Worm (Caenorhabditis elegans) whole organism, young adult: ENCODE data around the gene rev-3.
A peak's percentile ranks its signal among the peaks of the same experiment; 100 is the strongest.

Source experiments
- F23B12.7 ChIP-seq: sonication (generic microtip); optimal IDR thresholded peaks from 2 replicates; lab custom pipeline; 2017; ENCODE audit warnings: missing genetic modification characterization, mild to moderate bottlenecking, missing compliant biosample characterization, antibody characterized with exemption, moderate library complexity; ENCODE audit not compliant: insufficient read depth
- F39B2.1 ChIP-seq: fragments of 200-800 bp; sonication (Bioruptor generic); IDR thresholded peaks from 2 replicates; pipeline ENCODE4 v1.3.6; 2022; ENCODE audit warnings: missing genetic modification reagents, missing genetic modification characterization, missing compliant biosample characterization
- F49E8.2 ChIP-seq: sonication (generic microtip); optimal IDR thresholded peaks from 3 replicates; lab custom pipeline; 2017; ENCODE audit warnings: missing genetic modification characterization, mild to moderate bottlenecking, missing compliant biosample characterization, antibody characterized with exemption, moderate library complexity; ENCODE audit not compliant: insufficient read depth
- F57C9.4 ChIP-seq: sonication (generic microtip); optimal IDR thresholded peaks from 2 replicates; lab custom pipeline; 2017; ENCODE audit warnings: mild to moderate bottlenecking, missing genetic modification characterization, missing compliant biosample characterization
- Y95B8A.8 ChIP-seq: fragments of 200-800 bp; sonication (Bioruptor generic); IDR thresholded peaks from 2 replicates; pipeline ENCODE4 v1.3.6; 2022; ENCODE audit warnings: missing genetic modification reagents, missing genetic modification characterization, missing compliant biosample characterization
- ZK185.1 ChIP-seq: sonication (generic microtip); optimal IDR thresholded peaks from 2 replicates; lab custom pipeline; 2016; ENCODE audit warnings: mild to moderate bottlenecking, missing genetic modification characterization, missing compliant biosample characterization; ENCODE audit not compliant: poor library complexity, severe bottlenecking
- aptf-3 ChIP-seq: fragments of 200-800 bp; sonication (Bioruptor generic); IDR thresholded peaks from 2 replicates; pipeline ENCODE4 v1.3.6; 2022; ENCODE audit warnings: missing genetic modification characterization, missing compliant biosample characterization
- ceh-27 ChIP-seq: fragments of 200-800 bp; sonication (Bioruptor generic); optimal IDR thresholded peaks from 2 replicates; lab custom pipeline; 2018; ENCODE audit warnings: mild to moderate bottlenecking, missing genetic modification characterization, moderate library complexity, missing compliant biosample characterization
- chd-7 ChIP-seq: sonication (generic microtip); optimal IDR thresholded peaks from 2 replicates; lab custom pipeline; 2016; ENCODE audit warnings: mild to moderate bottlenecking, missing genetic modification characterization, moderate library complexity, missing compliant biosample characterization
- dox-1 ChIP-seq: fragments of 200-800 bp; sonication (Bioruptor generic); IDR thresholded peaks from 2 replicates; pipeline ENCODE4 v1.3.6; 2022; ENCODE audit warnings: missing genetic modification reagents, missing genetic modification characterization, missing compliant biosample characterization
- dpff-1 ChIP-seq: sonication (generic microtip); optimal IDR thresholded peaks from 2 replicates; lab custom pipeline; 2017; ENCODE audit warnings: mild to moderate bottlenecking, missing genetic modification characterization, missing compliant biosample characterization
- dpl-1 ChIP-seq: fragments of 150-350 bp; optimal IDR thresholded peaks from 2 replicates; lab custom pipeline; 2014; ENCODE audit warnings: missing biosample characterization, missing genetic modification reagents, missing genetic modification characterization
- egl-18 ChIP-seq: fragments of 200-800 bp; sonication (Bioruptor generic); IDR thresholded peaks from 2 replicates; pipeline ENCODE4 v1.3.6; 2022; ENCODE audit warnings: missing genetic modification reagents, missing genetic modification characterization, missing compliant biosample characterization
- egl-44 ChIP-seq: fragments of 200-800 bp; sonication (Bioruptor generic); IDR thresholded peaks from 2 replicates; pipeline ENCODE4 v1.3.6; 2022; ENCODE audit warnings: missing genetic modification reagents, missing genetic modification characterization, missing compliant biosample characterization
- egrh-3 ChIP-seq: fragments of 200-800 bp; sonication (Bioruptor generic); IDR thresholded peaks from 2 replicates; pipeline ENCODE4 v1.3.6; 2022; ENCODE audit warnings: missing genetic modification reagents, missing genetic modification characterization, missing compliant biosample characterization
- hlh-26 ChIP-seq: fragments of 200-800 bp; sonication (Bioruptor generic); conservative IDR thresholded peaks from 2 replicates; pipeline ENCODE4 v1.3.6; 2022; ENCODE audit warnings: missing genetic modification reagents, missing genetic modification characterization, missing compliant biosample characterization
- madf-10 ChIP-seq: sonication (generic microtip); optimal IDR thresholded peaks from 2 replicates; lab custom pipeline; 2016; ENCODE audit warnings: mild to moderate bottlenecking, missing genetic modification characterization, missing compliant biosample characterization
- nfya-2 ChIP-seq: fragments of 200-800 bp; sonication (Bioruptor generic); IDR thresholded peaks from 2 replicates; pipeline ENCODE4 v1.3.6; 2022; ENCODE audit warnings: missing genetic modification reagents, missing genetic modification characterization, missing compliant biosample characterization
- nhr-27 ChIP-seq: fragments of 200-800 bp; sonication (Bioruptor generic); optimal IDR thresholded peaks from 2 replicates; lab custom pipeline; 2018; ENCODE audit warnings: mild to moderate bottlenecking, missing genetic modification characterization, moderate library complexity, missing compliant biosample characterization
- nhr-80 ChIP-seq: sonication (generic microtip); optimal IDR thresholded peaks from 2 replicates; lab custom pipeline; 2016; ENCODE audit warnings: missing genetic modification characterization, missing compliant biosample characterization
- nhr-90 ChIP-seq: sonication (generic microtip); optimal IDR thresholded peaks from 2 replicates; lab custom pipeline; 2016; ENCODE audit warnings: missing genotype, mild to moderate bottlenecking, missing genetic modification characterization, missing compliant biosample characterization
- repo-1 ChIP-seq: sonication (generic microtip); optimal IDR thresholded peaks from 2 replicates; lab custom pipeline; 2017; ENCODE audit warnings: mild to moderate bottlenecking, missing genetic modification characterization, missing compliant biosample characterization
- snpc-4 ChIP-seq, 5 experiments: fragments of 150-350 bp in 1 of 5; sonication (generic microtip) in 4 of 5; optimal IDR thresholded peaks; 2 replicates each; lab custom pipeline; 2014 to 2018; ENCODE audit warnings: missing genetic modification characterization in 5 of 5, missing biosample characterization in 3 of 5, antibody characterized with exemption in 2 of 5, mild to moderate bottlenecking in 2 of 5, missing compliant biosample characterization in 2 of 5, missing genotype in 2 of 5, moderate library complexity in 2 of 5, missing genetic modification reagents in 1 of 5
- tbp1 ChIP-seq: fragments of 200-800 bp; sonication (Bioruptor generic); optimal IDR thresholded peaks from 2 replicates; lab custom pipeline; 2018; ENCODE audit warnings: mild to moderate bottlenecking, missing genetic modification characterization, missing compliant biosample characterization
- zim-3 ChIP-seq: sonication (generic microtip); optimal IDR thresholded peaks from 2 replicates; lab custom pipeline; 2017; ENCODE audit warnings: mild to moderate bottlenecking, missing genetic modification characterization, moderate library complexity, missing compliant biosample characterization
- ztf-22 ChIP-seq: fragments of 200-800 bp; sonication (Bioruptor generic); optimal IDR thresholded peaks from 2 replicates; lab custom pipeline; 2018; ENCODE audit warnings: mild to moderate bottlenecking, missing genetic modification characterization, moderate library complexity, missing compliant biosample characterization
- ztf-28 ChIP-seq: fragments of 200-800 bp; sonication (Bioruptor generic); IDR thresholded peaks from 2 replicates; pipeline ENCODE4 v1.3.6; 2022; ENCODE audit warnings: missing genetic modification reagents, missing genetic modification characterization, missing compliant biosample characterization

rev-3 gene

DNA sequence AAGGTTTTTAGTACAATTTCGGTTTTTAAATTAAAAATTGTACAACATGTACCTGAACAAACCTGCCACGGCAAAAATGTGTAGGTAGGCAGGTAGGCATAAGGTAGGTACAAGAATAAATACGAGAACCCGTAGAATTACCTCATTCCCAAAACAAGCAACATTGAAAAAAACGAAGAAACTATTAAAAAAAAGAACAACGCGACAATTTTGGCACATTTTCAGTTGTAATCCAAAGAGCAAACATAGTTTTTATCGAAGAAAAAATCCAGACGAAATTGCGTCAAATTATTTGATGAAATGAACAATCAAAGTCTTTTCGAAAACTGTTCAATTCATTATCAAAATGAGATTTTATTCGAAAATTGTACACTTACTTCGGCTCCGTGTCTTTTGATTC lies 49.8 kb downstream of the rev-3 start, which contains the start of gene B0244.16:
Gene B0244.16 (plus strand): TSS at position 301 of the 400 bp plus-strand sequence.
- TF ChIP-seq nhr-90, result no peak
- no peak for TF ChIP-seq F39B2.1 (GFP tag; lab: Robert Waterston, UW)
- no peak for TF ChIP-seq F57C9.4 (tag; lab: Kevin White, UChicago)
- no peak for TF ChIP-seq nhr-27 (tag; lab: Kevin White, UChicago)
- no peak for TF ChIP-seq Y95B8A.8 (GFP tag; lab: Robert Waterston, UW)
- no peak for TF ChIP-seq hlh-26 (GFP tag; lab: Robert Waterston, UW)
- no peak for TF ChIP-seq repo-1 (tag; lab: Kevin White, UChicago)
- TF ChIP-seq dox-1 (GFP tag; lab: Robert Waterston, UW), result no peak
- no peak for TF ChIP-seq egl-44 (GFP tag; lab: Robert Waterston, UW)

DNA sequence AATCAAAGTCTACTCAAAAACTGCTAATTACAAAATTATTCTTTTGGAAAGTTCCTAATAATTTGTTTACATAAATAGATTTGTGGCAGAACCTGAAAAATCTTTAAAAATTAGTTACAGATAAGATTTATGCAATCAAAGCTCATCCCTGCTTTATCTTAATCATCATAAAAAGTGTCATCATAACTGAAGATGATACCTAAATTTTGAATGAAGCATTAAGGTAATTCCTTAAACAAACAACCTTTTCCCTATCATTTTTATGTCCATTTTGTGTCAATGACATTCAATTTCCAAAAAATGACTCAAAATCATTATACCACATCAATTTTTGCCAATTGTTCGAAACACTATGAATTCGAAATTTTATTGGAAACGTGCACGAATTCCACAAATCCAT lies 52.7 kb downstream of the rev-3 start, which contains the start of gene B0244.6:
Gene B0244.6 (plus strand): TSS at position 301 of the 400 bp plus-strand sequence.
- TF ChIP-seq chd-7 (no peak), zim-3 (tag; lab: Kevin White, UChicago) (no peak), dpl-1 (GFP tag; lab: Kevin White, UChicago) (no peak), tbp1 (no peak), hlh-26 (GFP tag; lab: Robert Waterston, UW) (no peak), ceh-27 (GFP tag; lab: Kevin White, UChicago) (no peak), nfya-2 (no peak), egrh-3 (GFP tag; lab: Robert Waterston, UW) (no peak), madf-10 (no peak), ztf-28 (GFP tag; lab: Robert Waterston, UW) (no peak)

DNA sequence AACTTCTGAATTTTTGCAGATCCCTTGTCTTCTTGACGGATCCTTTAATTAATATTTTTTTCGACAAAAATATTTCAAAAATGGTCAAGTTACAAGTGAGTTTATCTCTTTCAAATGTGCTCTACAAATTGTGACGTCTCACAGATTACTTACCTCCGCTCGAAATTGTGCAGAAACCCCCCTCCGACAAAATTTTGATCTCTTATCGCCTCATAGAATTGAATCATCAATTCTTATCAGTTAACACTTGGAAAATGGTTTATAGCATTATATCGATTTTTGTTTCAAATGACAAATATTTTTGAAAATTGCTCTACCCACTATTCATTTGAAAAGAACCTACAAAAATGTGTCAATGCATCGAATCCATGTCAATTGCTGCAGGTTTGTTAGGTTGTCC lies 55.5 kb downstream of the rev-3 start, which contains the start of gene B0244.10:
Gene B0244.10 (plus strand): TSS at position 254 of the 400 bp plus-strand sequence.
- TF ChIP-seq F49E8.2 (tag; lab: Kevin White, UChicago) (no peak), nhr-80 (tag; lab: Kevin White, UChicago) (peak; percentile 49), aptf-3 (GFP tag; lab: Robert Waterston, UW) (no peak)

DNA sequence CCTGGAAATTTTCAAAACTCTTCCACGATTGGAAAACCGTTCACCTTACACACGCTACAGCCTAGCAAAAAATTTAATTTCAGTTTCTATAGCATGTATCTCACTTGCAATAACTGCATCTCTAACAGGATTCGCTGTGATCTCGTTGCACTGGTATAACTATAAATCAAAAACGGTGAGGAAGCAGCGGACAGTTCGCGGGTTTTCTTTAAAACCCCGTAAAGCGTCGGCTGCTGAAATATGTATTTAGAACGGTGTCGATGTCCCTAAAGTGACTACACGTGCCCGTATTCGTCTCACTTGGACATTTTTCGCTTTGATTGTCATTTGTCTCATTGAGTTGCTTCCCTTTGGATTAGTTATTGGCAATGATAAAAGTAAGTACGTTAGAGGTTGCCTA lies 56.1 kb downstream of the rev-3 start:
- TF ChIP-seq snpc-4 (GFP tag; optimal IDR thresholded peaks at IDR 0.05; lab: Kevin White, UChicago) (no peak), snpc-4 (tag; optimal IDR thresholded peaks at IDR 0.05; lab: Kevin White, UChicago) (peak in 2 of 4 experiments; percentile 45 to 66), dpl-1 (GFP tag; lab: Kevin White, UChicago) (no peak)

DNA sequence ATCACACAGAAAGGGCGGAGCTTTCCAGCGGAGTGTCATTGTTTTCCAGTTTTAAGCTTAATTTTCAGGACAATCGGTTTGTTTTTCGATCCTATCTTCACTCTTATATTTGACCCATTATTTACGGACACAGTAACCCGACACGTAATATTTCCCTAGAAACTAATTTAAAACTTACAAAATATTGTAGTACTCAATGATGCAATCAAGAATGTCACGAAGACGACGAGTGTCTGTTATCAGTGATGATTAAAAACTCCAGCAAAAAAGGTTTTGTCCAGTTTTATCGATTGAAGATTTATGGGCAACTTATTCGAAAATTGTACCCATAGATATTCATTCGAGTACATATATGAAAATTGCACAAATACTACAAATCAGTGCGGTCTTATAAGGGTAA lies 57.5 kb downstream of the rev-3 start, which contains the start of gene B0244.17:
Gene B0244.17 (plus strand): TSS at position 301 of the 400 bp plus-strand sequence.
- peak; percentile 0 for TF ChIP-seq nhr-80 (tag; lab: Kevin White, UChicago)
- no peak for TF ChIP-seq ZK185.1 (tag; lab: Kevin White, UChicago)

DNA sequence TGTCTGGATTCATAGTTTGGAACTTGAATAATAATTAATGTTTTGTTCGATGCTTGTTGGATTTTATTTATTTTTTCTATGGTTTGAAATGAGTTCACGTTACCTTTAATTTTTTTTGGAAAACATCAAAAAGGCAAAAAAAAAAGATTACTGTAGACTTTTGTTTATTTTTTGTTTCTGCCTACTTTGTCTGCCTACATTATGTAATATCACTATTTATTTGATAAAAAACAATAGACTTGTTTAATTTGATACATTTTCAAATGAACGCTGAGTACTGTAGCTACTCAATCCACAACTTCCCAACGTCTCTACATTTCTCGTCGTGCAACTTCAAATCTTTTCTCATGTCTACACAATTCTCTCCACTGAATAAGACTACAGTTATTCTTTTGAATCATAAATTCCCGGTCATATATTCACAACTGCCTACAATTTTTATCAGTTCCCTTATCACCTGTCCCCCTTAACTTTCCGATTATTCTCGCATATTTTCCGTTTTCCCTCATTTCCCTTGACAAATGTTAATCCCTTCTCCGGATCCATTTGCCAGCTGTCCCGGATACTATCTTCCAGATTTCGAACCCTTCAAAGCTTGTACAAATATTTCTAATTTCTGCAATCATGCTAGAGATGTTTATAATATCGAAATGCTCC lies 59.3 kb downstream of the rev-3 start, which contains the start of the genes B0244.9 and B0244.7:
Gene B0244.9 (minus strand): TSS at position 51 of the 657 bp plus-strand sequence.
Gene B0244.7 (plus strand): TSS at position 522 of the 657 bp plus-strand sequence.
- no peak for TF ChIP-seq ztf-22 (GFP tag; lab: Kevin White, UChicago)
- TF ChIP-seq nhr-80 (tag; lab: Kevin White, UChicago), result peak; percentile 16
- no peak for TF ChIP-seq egl-18 (GFP tag; lab: Robert Waterston, UW)
- TF ChIP-seq dpff-1 (tag; lab: Kevin White, UChicago), result no peak
- no peak for TF ChIP-seq ZK185.1 (tag; lab: Kevin White, UChicago)
- TF ChIP-seq F23B12.7 (tag; lab: Kevin White, UChicago), result no peak
- TF ChIP-seq, all 124 proteins: peak for 1
